Worm (Caenorhabditis elegans) whole organism, L1 larva: ENCODE results near the gene mca-2.
"Not testable (repeated sequence)": the region's sequence is repeated elsewhere in the genome, so short reads cannot be mapped to it uniquely, and the experiment has no call there.

Source experiments
- ama-1 ChIP-seq: fragments of 150-350 bp; optimal IDR thresholded peaks from 2 replicates; lab custom pipeline; 2014
- ceh-88 ChIP-seq: fragments of 200-800 bp; sonication (Bioruptor generic); IDR thresholded peaks from 2 replicates; pipeline ENCODE4 v1.3.6; 2022; ENCODE audit warnings: missing genetic modification characterization, missing compliant biosample characterization
- ces-1 ChIP-seq: fragments of 150-350 bp; optimal IDR thresholded peaks from 2 replicates; lab custom pipeline; 2014; ENCODE audit warnings: missing biosample characterization, missing genetic modification reagents, missing genetic modification characterization
- efl-1 ChIP-seq, 4 experiments: fragments of 150-350 bp; optimal IDR thresholded peaks in 3 of 4; peaks in 1 of 4; 1 replicate in 1 of 4; 2 replicates in 3 of 4; lab custom pipeline; 2014; ENCODE audit warnings: missing biosample characterization in 2 of 4, missing genetic modification characterization in 2 of 4, missing genetic modification reagents in 2 of 4
- fos-1 ChIP-seq: fragments of 150-350 bp; optimal IDR thresholded peaks from 2 replicates; lab custom pipeline; 2014; ENCODE audit warnings: missing biosample characterization, missing genetic modification characterization
- lin-15B ChIP-seq: fragments of 150-350 bp; sonication (generic microtip); optimal IDR thresholded peaks from 3 replicates; lab custom pipeline; 2014; ENCODE audit warnings: missing biosample characterization, missing genetic modification characterization
- nhr-28 ChIP-seq: fragments of 150-350 bp; optimal IDR thresholded peaks from 2 replicates; lab custom pipeline; 2014; ENCODE audit warnings: missing biosample characterization, missing genetic modification characterization

DNA sequence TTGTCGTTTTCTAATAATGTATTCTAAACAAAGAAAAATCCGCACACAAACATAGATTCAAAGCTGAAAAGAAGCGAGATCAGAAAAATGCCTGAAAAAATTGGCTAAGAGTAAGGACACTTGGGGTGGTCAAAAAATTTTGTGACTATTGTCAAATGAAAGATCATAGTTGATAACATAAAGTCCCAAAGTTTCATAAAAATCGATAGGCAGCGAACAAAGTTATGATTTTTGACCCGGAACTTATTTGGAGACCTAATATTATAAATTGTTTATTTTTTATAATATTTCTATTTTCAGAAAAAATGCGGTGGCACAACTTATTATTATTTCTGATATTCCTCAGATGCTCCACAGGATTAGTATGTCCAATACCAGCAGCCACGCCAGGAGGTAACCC is 32.6 kb upstream of the mca-2 start, which contains the start of gene R05C11.4:
- not testable (repeated sequence) for TF ChIP-seq ces-1; ceh-88; efl-1 (optimal IDR thresholded peaks at IDR 0.05; lab: Kevin White, UChicago); efl-1 (GFP tag; optimal IDR thresholded peaks at IDR 0.05 in 1 of 2; lab: Kevin White, UChicago); lin-15B; fos-1 (tag; lab: Kevin White, UChicago); nhr-28; ama-1
